Fruit fly (Drosophila melanogaster): ENCODE data around the gene ValRS-m.

ValRS-m gene

DNA sequence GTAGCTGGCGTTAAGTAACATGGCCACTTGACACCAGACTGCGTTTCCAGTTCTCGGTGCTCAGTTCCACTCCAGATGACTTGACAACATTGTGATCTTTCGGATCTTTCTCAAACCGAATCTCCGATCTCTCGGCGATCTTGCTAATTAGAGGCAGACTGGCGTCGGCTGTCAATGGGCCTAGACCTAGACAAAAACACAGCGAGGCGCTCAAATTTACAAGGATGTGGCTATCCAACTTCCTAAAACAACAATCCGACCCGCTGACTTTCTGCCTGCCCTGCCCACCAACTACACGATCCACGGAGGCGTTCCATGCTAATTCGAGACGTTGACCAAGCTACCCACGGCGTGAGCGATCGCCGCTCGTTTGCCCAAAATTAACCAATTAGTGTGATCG is 49.2 kb upstream of the ValRS-m start:
- TF ChIP-seq twi (tag; optimal IDR thresholded peaks at IDR 0.05) (peak; percentile 16), Hmx (GFP tag; optimal IDR thresholded peaks at IDR 0.05) (no peak), Drgx (GFP tag; IDR thresholded peaks at IDR 0.05) (no peak), hbn (GFP tag; IDR thresholded peaks at IDR 0.05; ENCODE audit: partially characterized antibody) (no peak), nom (GFP tag; optimal IDR thresholded peaks at IDR 0.05) (no peak), CG4707 (GFP tag; optimal IDR thresholded peaks at IDR 0.05) (no peak), tgo (GFP tag; IDR thresholded peaks at IDR 0.05) (no peak), abd-A (tag; optimal IDR thresholded peaks at IDR 0.05) (no peak), CG31365 (tag; optimal IDR thresholded peaks at IDR 0.05) (no peak), zen (tag; optimal IDR thresholded peaks at IDR 0.05) (peak; percentile 93), CG11504 (tag; optimal IDR thresholded peaks at IDR 0.05) (no peak)

DNA sequence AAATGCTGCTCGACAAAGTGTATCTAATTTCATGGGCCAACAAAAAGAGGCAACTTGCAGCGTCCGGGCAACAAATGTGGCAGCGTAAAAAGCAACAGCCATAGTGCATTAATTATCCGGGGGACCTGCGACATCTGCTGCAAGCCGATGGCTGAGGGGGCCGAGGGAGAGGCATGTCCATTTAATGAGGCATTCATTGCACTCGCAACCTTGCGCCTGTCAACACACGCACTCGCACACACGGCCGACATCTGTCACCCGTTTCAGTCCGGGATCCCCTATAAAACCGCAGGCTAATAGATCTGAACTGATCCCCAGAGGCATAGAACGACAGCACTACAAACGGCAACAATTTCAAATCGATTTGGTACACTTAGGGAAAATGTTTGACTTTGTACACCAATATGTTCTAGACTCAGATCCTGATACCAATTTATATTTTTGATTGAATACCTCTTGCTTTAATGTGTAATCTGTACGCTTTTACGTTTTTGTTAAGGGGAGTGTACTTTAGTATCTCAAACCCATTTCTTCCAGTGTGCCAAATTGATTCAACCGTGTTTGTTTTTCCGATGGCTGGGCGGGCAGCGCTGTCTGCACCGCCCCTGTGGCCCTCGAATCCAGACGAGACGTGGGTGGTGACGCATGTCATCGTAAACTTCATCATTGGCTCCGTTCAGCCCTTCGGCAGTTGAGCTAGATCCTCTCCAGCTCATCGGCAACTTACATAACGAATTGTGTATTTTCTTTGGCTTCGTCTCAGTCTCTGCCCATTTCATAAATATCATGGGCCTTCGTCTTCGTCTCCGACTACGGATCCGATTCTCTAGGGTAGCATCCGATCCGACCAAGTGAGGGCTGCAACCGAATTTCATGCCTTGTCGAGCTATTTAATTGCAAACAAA is 47.2 kb upstream of the ValRS-m start:
- TF ChIP-seq YL-1 (GFP tag; optimal IDR thresholded peaks at IDR 0.05) (no peak), seq (GFP tag; IDR thresholded peaks at IDR 0.05) (0 out of 2 replicates have a peak, but pooled peaks have one; percentile 17), Six4 (GFP tag; optimal IDR thresholded peaks at IDR 0.05) (peak; percentile 81), CG3281 (GFP tag; optimal IDR thresholded peaks at IDR 0.05) (no peak), Gsc (GFP tag; IDR thresholded peaks at IDR 0.05) (peak; percentile 71), fd3F (GFP tag; optimal IDR thresholded peaks at IDR 0.05) (no peak), lmd (GFP tag; IDR thresholded peaks at IDR 0.05) (peak; percentile 73), sna (GFP tag; IDR thresholded peaks at IDR 0.05; ENCODE audit: partially characterized antibody) (no peak), HLH3B (GFP tag; IDR thresholded peaks at IDR 0.05) (peak; percentile 80), dm (GFP tag; optimal IDR thresholded peaks at IDR 0.05) (peak; percentile 46), Dek (tag; optimal IDR thresholded peaks at IDR 0.05) (no peak), CG10274 (GFP tag; optimal IDR thresholded peaks at IDR 0.05) (peak; percentile 13), bowl (GFP tag; IDR thresholded peaks at IDR 0.05) (peak; percentile 38; the same call in 1 of the 2 replicates), hb (GFP tag; IDR thresholded peaks at IDR 0.05; ENCODE audit: partially characterized antibody) (no peak), CG17328 (GFP tag; IDR thresholded peaks at IDR 0.05) (peak; percentile 94), Neu2 (GFP tag; optimal IDR thresholded peaks at IDR 0.05; ENCODE audit: borderline replicate concordance) (peak; percentile 49), CG6689 (GFP tag; IDR thresholded peaks at IDR 0.05) (peak; percentile 85), NC2β (GFP tag; optimal IDR thresholded peaks at IDR 0.05) (peak; percentile 68), zfh2 (GFP tag; optimal IDR thresholded peaks at IDR 0.05) (no peak), CG12744 (GFP tag; optimal IDR thresholded peaks at IDR 0.05) (peak; percentile 12), Sox102F (GFP tag; optimal IDR thresholded peaks at IDR 0.05) (peak; percentile 62), BtbVII (GFP tag; optimal IDR thresholded peaks at IDR 0.05) (no peak), Doc3 (GFP tag; IDR thresholded peaks at IDR 0.05; ENCODE audit: partially characterized antibody) (no peak), D (optimal IDR thresholded peaks at IDR 0.05) (peak; percentile 33), D (GFP tag; optimal IDR thresholded peaks at IDR 0.05) (peak; percentile 84), abd-A (tag; optimal IDR thresholded peaks at IDR 0.05) (peak; percentile 16), CG4854 (GFP tag; optimal IDR thresholded peaks at IDR 0.05) (no peak), stc (GFP tag; IDR thresholded peaks at IDR 0.05) (peak; percentile 42; the same call in 1 of the 2 replicates), odd (GFP tag; optimal IDR thresholded peaks at IDR 0.05) (peak; percentile 23), lbe (GFP tag; optimal IDR thresholded peaks at IDR 0.05) (no peak), Dad (GFP tag; optimal IDR thresholded peaks at IDR 0.05) (peak; percentile 45), Bdp1 (GFP tag; optimal IDR thresholded peaks at IDR 0.05) (peak; percentile 32), CG13624 (GFP tag; optimal IDR thresholded peaks at IDR 0.05) (peak; percentile 67), Asciz (GFP tag; optimal IDR thresholded peaks at IDR 0.05) (peak; percentile 60), CG4820 (GFP tag; optimal IDR thresholded peaks at IDR 0.05) (peak; percentile 77), CG18764 (GFP tag; optimal IDR thresholded peaks at IDR 0.05) (peak; percentile 65), CG31365 (tag; optimal IDR thresholded peaks at IDR 0.05) (no peak), Hr51 (GFP tag; optimal IDR thresholded peaks at IDR 0.05) (peak in 1 of 2 experiments; percentile 62)

Data from whole organism, embryonic.